Worm (Caenorhabditis elegans) whole organism, L4/young adult: ENCODE measurements around the gene C32D5.12.

Experiments used
- W03F9.2 ChIP-seq: fragments of 150-350 bp; optimal IDR thresholded peaks from 2 replicates; lab custom pipeline; 2014; ENCODE audit warnings: missing biosample characterization, missing genetic modification characterization
- him-1 ChIP-seq: sonication (generic microtip); optimal IDR thresholded peaks from 2 replicates; lab custom pipeline; 2016; ENCODE audit warnings: missing genotype, missing genetic modification reagents, missing genetic modification characterization, missing compliant biosample characterization

DNA sequence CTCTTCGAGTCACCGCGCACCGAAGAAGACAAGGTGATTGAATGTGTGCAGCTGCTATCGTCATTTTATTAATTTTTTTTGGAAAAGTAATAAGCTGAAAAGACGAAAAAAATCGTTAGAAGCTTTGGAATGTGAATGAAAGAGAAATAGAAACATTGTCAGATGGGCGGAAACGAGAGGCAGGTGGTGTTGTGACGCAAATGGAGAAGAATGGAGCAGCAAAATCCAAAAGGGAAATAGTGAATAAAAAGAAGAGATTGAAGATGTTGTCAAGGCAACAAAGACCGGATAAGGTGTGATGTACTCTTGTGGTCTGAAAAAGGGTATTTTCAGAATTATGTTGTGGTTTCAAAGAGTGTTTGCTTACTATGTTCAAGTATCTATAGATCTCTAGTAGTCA lies 16.4 kb downstream of the C32D5.12 start:
- no peak for TF ChIP-seq him-1 (tag; lab: Kevin White, UChicago)
- TF ChIP-seq W03F9.2, result no peak
